Fruit fly (Drosophila melanogaster) whole organism, wandering third instar larva: ENCODE measurements around the gene CG32305.

Experiments
- Abd-B ChIP-seq: fragments of >200 bp; optimal IDR thresholded peaks from 2 replicates; lab custom pipeline; 2017; ENCODE audit warnings: missing biosample characterization, missing genetic modification characterization
- CG32264 ChIP-seq: fragments of 200-800 bp; sonication (Bioruptor generic); optimal IDR thresholded peaks from 2 replicates; lab custom pipeline; 2016; ENCODE audit warnings: missing biosample characterization, missing genetic modification characterization
- CG9705 ChIP-seq: fragments of 200-800 bp; sonication (Bioruptor generic); optimal IDR thresholded peaks from 2 replicates; lab custom pipeline; 2018; ENCODE audit warnings: missing biosample characterization, mild to moderate bottlenecking, missing genetic modification characterization
- CrebA ChIP-seq: fragments of 200-800 bp; sonication (Bioruptor generic); optimal IDR thresholded peaks from 2 replicates; lab custom pipeline; 2016; ENCODE audit warnings: missing biosample characterization, mild to moderate bottlenecking, missing genetic modification characterization, borderline replicate concordance
- Dfd ChIP-seq: fragments of >200 bp; optimal IDR thresholded peaks from 2 replicates; lab custom pipeline; 2017; ENCODE audit warnings: missing biosample characterization, missing genetic modification characterization
- Dif ChIP-seq: fragments of 200-275, 200-300 bp; sonication (Bioruptor generic); optimal IDR thresholded peaks from 2 replicates; lab custom pipeline; 2018; ENCODE audit warnings: missing biosample characterization, missing genetic modification characterization; ENCODE audit not compliant: partially characterized antibody
- GATAd ChIP-seq: sonication (Bioruptor generic); optimal IDR thresholded peaks from 2 replicates; lab custom pipeline; 2016; ENCODE audit warnings: missing biosample characterization, missing genetic modification characterization
- HLH106 ChIP-seq: fragments of 200-800 bp; optimal IDR thresholded peaks from 3 replicates; lab custom pipeline; 2019; ENCODE audit warnings: missing biosample characterization, mild to moderate bottlenecking, missing genetic modification characterization, moderate library complexity
- Hnf4 ChIP-seq: fragments of 200-800 bp; sonication (Bioruptor generic); optimal IDR thresholded peaks from 2 replicates; lab custom pipeline; 2016; ENCODE audit warnings: missing biosample characterization, mild to moderate bottlenecking, missing genetic modification characterization
- Hr78 ChIP-seq: fragments of >200 bp; optimal IDR thresholded peaks from 2 replicates; lab custom pipeline; 2017; ENCODE audit warnings: missing biosample characterization, missing genetic modification characterization
- Hr83 ChIP-seq: fragments of 200-300 bp; sonication (Bioruptor generic); optimal IDR thresholded peaks from 2 replicates; lab custom pipeline; 2016; ENCODE audit warnings: missing biosample characterization, mild to moderate bottlenecking, missing genetic modification characterization, moderate library complexity; ENCODE audit not compliant: poor library complexity, severe bottlenecking
- Jra ChIP-seq: sonication (Bioruptor generic); optimal IDR thresholded peaks from 2 replicates; lab custom pipeline; 2016; ENCODE audit warnings: missing biosample characterization, missing genetic modification characterization
- Mio ChIP-seq: sonication (Bioruptor generic); optimal IDR thresholded peaks from 2 replicates; lab custom pipeline; 2016; ENCODE audit warnings: missing biosample characterization, missing genetic modification characterization
- Myc ChIP-seq: fragments of >200 bp; optimal IDR thresholded peaks from 2 replicates; lab custom pipeline; 2017
- N ChIP-seq: fragments of >200 bp; optimal IDR thresholded peaks from 2 replicates; lab custom pipeline; 2018; ENCODE audit warnings: missing biosample characterization, missing external identifiers, missing genetic modification characterization
- OdsH ChIP-seq: fragments of 200-800 bp; sonication (Bioruptor generic); optimal IDR thresholded peaks from 2 replicates; lab custom pipeline; 2016; ENCODE audit warnings: missing biosample characterization, mild to moderate bottlenecking, missing genetic modification characterization
- Rel ChIP-seq, 2 experiments: fragments of 200-800 bp; sonication (Bioruptor generic) in 1 of 2; optimal IDR thresholded peaks; 2 replicates in 1 of 2; 3 replicates in 1 of 2; lab custom pipeline; 2016 to 2019; ENCODE audit warnings: mild to moderate bottlenecking in 2 of 2, missing biosample characterization in 2 of 2, missing genetic modification characterization in 2 of 2, moderate library complexity in 1 of 2
- Sp1 ChIP-seq: fragments of 200-800 bp; sonication (Bioruptor generic); optimal IDR thresholded peaks from 3 replicates; lab custom pipeline; 2019; ENCODE audit warnings: missing biosample characterization, mild to moderate bottlenecking, missing genetic modification characterization, moderate library complexity
- br ChIP-seq: fragments of 200-800 bp; sonication (Bioruptor generic); optimal IDR thresholded peaks from 2 replicates; lab custom pipeline; 2016; ENCODE audit warnings: missing biosample characterization, missing genetic modification characterization
- brk ChIP-seq: fragments of 200-800 bp; sonication (Bioruptor generic); optimal IDR thresholded peaks from 2 replicates; lab custom pipeline; 2016; ENCODE audit warnings: missing biosample characterization, mild to moderate bottlenecking, missing genetic modification characterization
- dl ChIP-seq, 2 experiments: fragments of 175-275, 200-275 bp in 1 of 2; fragments of 200-275 bp in 1 of 2; sonication (Bioruptor generic); optimal IDR thresholded peaks; lab custom pipeline; 2018; ENCODE audit warnings: mild to moderate bottlenecking in 2 of 2, missing biosample characterization in 2 of 2, missing genetic modification characterization in 2 of 2, moderate library complexity in 2 of 2; ENCODE audit not compliant: partially characterized antibody in 2 of 2, insufficient read depth in 1 of 2
- dmrt93B ChIP-seq: fragments of 200-800 bp; sonication (Bioruptor generic); optimal IDR thresholded peaks from 2 replicates; lab custom pipeline; 2018; ENCODE audit warnings: missing biosample characterization, mild to moderate bottlenecking, missing genetic modification characterization
- dsf ChIP-seq: sonication (Bioruptor generic); optimal IDR thresholded peaks from 2 replicates; lab custom pipeline; 2016; ENCODE audit warnings: missing biosample characterization, missing genetic modification characterization, borderline replicate concordance
- ey ChIP-seq: fragments of 200-800 bp; sonication (Bioruptor generic); optimal IDR thresholded peaks from 2 replicates; lab custom pipeline; 2016; ENCODE audit warnings: missing biosample characterization, missing genetic modification characterization
- foxo ChIP-seq, 2 experiments: fragments of 200-800 bp; sonication (Bioruptor generic); optimal IDR thresholded peaks; 2 replicates in 1 of 2; 3 replicates in 1 of 2; lab custom pipeline; 2016 to 2017; ENCODE audit warnings: missing biosample characterization in 2 of 2, missing genetic modification characterization in 2 of 2
- fru ChIP-seq: fragments of 200-800 bp; sonication (Bioruptor generic); optimal IDR thresholded peaks from 3 replicates; lab custom pipeline; 2016; ENCODE audit warnings: missing biosample characterization, mild to moderate bottlenecking, missing genetic modification characterization
- h ChIP-seq: fragments of 200-800 bp; sonication (Bioruptor generic); optimal IDR thresholded peaks from 3 replicates; lab custom pipeline; 2016; ENCODE audit warnings: missing biosample characterization, mild to moderate bottlenecking, missing genetic modification characterization
- jim ChIP-seq: fragments of 175-275, 200-325 bp; sonication (Bioruptor generic); optimal IDR thresholded peaks from 2 replicates; lab custom pipeline; 2016; ENCODE audit warnings: missing biosample characterization, mild to moderate bottlenecking, missing genetic modification characterization
- lola ChIP-seq: fragments of >200 bp; optimal IDR thresholded peaks from 2 replicates; lab custom pipeline; 2017; ENCODE audit warnings: missing biosample characterization, missing genetic modification characterization
- pan ChIP-seq: fragments of >200 bp; optimal IDR thresholded peaks from 2 replicates; lab custom pipeline; 2017
- psq ChIP-seq: fragments of 200-800 bp; sonication (Bioruptor generic); optimal IDR thresholded peaks from 3 replicates; lab custom pipeline; 2017; ENCODE audit warnings: missing biosample characterization, mild to moderate bottlenecking, missing genetic modification characterization, moderate library complexity
- rgr ChIP-seq: fragments of 200-800 bp; sonication (Bioruptor generic); optimal IDR thresholded peaks from 3 replicates; lab custom pipeline; 2016; ENCODE audit warnings: missing biosample characterization, mild to moderate bottlenecking, missing genetic modification characterization
- sage ChIP-seq: fragments of 200-800 bp; sonication (Bioruptor generic); optimal IDR thresholded peaks from 2 replicates; lab custom pipeline; 2016; ENCODE audit warnings: missing biosample characterization, mild to moderate bottlenecking, missing genetic modification characterization
- sv ChIP-seq: fragments of 200-800 bp; sonication (Bioruptor generic); optimal IDR thresholded peaks from 3 replicates; lab custom pipeline; 2016; ENCODE audit warnings: missing biosample characterization, missing genetic modification characterization
- tai ChIP-seq: sonication (Bioruptor generic); optimal IDR thresholded peaks from 2 replicates; lab custom pipeline; 2016; ENCODE audit warnings: missing biosample characterization, missing genetic modification characterization
- usp ChIP-seq: fragments of >200 bp; optimal IDR thresholded peaks from 2 replicates; lab custom pipeline; 2017; ENCODE audit warnings: missing biosample characterization, missing genetic modification characterization
- woc ChIP-seq: sonication (Bioruptor generic); optimal IDR thresholded peaks from 2 replicates; lab custom pipeline; 2016; ENCODE audit warnings: missing biosample characterization, mild to moderate bottlenecking, missing genetic modification characterization

Gene CG32305

dm6 chr3L:2257412-2257862 lies 9.0 kb downstream of the CG32305 start, which contains the start of the genes CG1275 and Elp5:
Gene CG1275, minus strand, starts transcription at chr3L:2257423.
Gene Elp5, plus strand, starts transcription at chr3L:2257456.
- TF ChIP-seq Hr78 (GFP tag; lab: Kevin White, UChicago) (no peak), woc (GFP tag; lab: Kevin White, UChicago) (peak; percentile 95), GATAd (GFP tag; lab: Kevin White, UChicago) (peak; percentile 95), OdsH (peak; percentile 97), psq (peak; percentile 95), br (GFP tag; lab: Kevin White, UChicago) (peak; percentile 99), lola (no peak), HLH106 (tag; lab: Kevin White, UChicago) (peak; percentile 99), Myc (lab: Kevin White, UChicago) (peak; percentile 31), sage (GFP tag; lab: Kevin White, UChicago) (peak; percentile 94), dl (GFP tag; optimal IDR thresholded peaks at IDR 0.05; lab: Kevin White, UChicago; ENCODE audit: insufficient read depth in 1 of 2, partially characterized antibody in 2 of 2) (no peak), Hnf4 (GFP tag; lab: Kevin White, UChicago) (peak; percentile 98), Sp1 (peak; percentile 98), Rel (GFP tag; optimal IDR thresholded peaks at IDR 0.05; lab: Kevin White, UChicago) (peak; percentile 95), Rel (tag; optimal IDR thresholded peaks at IDR 0.05; lab: Kevin White, UChicago) (peak; percentile 94), fru (GFP tag; lab: Kevin White, UChicago) (peak; percentile 97), ey (GFP tag; lab: Kevin White, UChicago) (peak; percentile 98), dsf (GFP tag; lab: Kevin White, UChicago) (no peak), sv (GFP tag; lab: Kevin White, UChicago) (peak; percentile 96), Jra (GFP tag; lab: Kevin White, UChicago) (peak; percentile 97), jim (peak; percentile 85), rgr (GFP tag; lab: Kevin White, UChicago) (peak; percentile 99), CG32264 (GFP tag; lab: Kevin White, UChicago) (peak; percentile 96), N (GFP tag; lab: Kevin White, UChicago) (no peak), CG9705 (GFP tag; lab: Kevin White, UChicago) (peak; percentile 97), foxo (GFP tag; optimal IDR thresholded peaks at IDR 0.05; lab: Kevin White, UChicago) (peak; percentile 91 to 98), h (peak; percentile 100), usp (GFP tag; lab: Kevin White, UChicago) (no peak), dmrt93B (GFP tag; lab: Kevin White, UChicago) (peak; percentile 95), pan (no peak), Hr83 (GFP tag; lab: Kevin White, UChicago) (peak; percentile 98), tai (GFP tag; lab: Kevin White, UChicago) (no peak), Mio (GFP tag; lab: Kevin White, UChicago) (peak; percentile 91)

dm6 chr3L:2261282-2261681 lies 12.8 kb downstream of the CG32305 start:
- no peak for TF ChIP-seq Jra (GFP tag; lab: Kevin White, UChicago)
- TF ChIP-seq Dfd (GFP tag; lab: Kevin White, UChicago), result no peak
- TF ChIP-seq Hr83 (GFP tag; lab: Kevin White, UChicago), result no peak
- no peak for TF ChIP-seq sage (GFP tag; lab: Kevin White, UChicago)
- TF ChIP-seq CrebA (GFP tag; lab: Kevin White, UChicago), result no peak
- no peak for TF ChIP-seq woc (GFP tag; lab: Kevin White, UChicago)

dm6 chr3L:2262515-2262944 lies 14.1 kb downstream of the CG32305 start, which contains the start of the genes oxt and CG13807:
Gene oxt, minus strand, starts transcription at chr3L:2262664.
Gene CG13807, plus strand, starts transcription at chr3L:2262919.
- peak; percentile 74 for TF ChIP-seq psq
- no peak for TF ChIP-seq tai (GFP tag; lab: Kevin White, UChicago)
- peak; percentile 86 for TF ChIP-seq Sp1
- TF ChIP-seq jim, result no peak
- TF ChIP-seq N (GFP tag; lab: Kevin White, UChicago), result no peak
- peak; percentile 92 for TF ChIP-seq HLH106 (tag; lab: Kevin White, UChicago)
- no peak for TF ChIP-seq Hr78 (GFP tag; lab: Kevin White, UChicago)
- TF ChIP-seq lola, result no peak
- peak; percentile 69 for TF ChIP-seq fru (GFP tag; lab: Kevin White, UChicago)
- no peak for TF ChIP-seq Hnf4 (GFP tag; lab: Kevin White, UChicago)
- peak; percentile 59 for TF ChIP-seq woc (GFP tag; lab: Kevin White, UChicago)
- no peak for TF ChIP-seq Rel (GFP tag; optimal IDR thresholded peaks at IDR 0.05; lab: Kevin White, UChicago)
- peak; percentile 82 for TF ChIP-seq Rel (tag; optimal IDR thresholded peaks at IDR 0.05; lab: Kevin White, UChicago)
- peak; percentile 79 for TF ChIP-seq CG9705 (GFP tag; lab: Kevin White, UChicago)
- no peak for TF ChIP-seq Dfd (GFP tag; lab: Kevin White, UChicago)
- TF ChIP-seq h, result peak; percentile 96
- peak; percentile 80 for TF ChIP-seq sv (GFP tag; lab: Kevin White, UChicago)
- TF ChIP-seq usp (GFP tag; lab: Kevin White, UChicago), result no peak
- TF ChIP-seq Mio (GFP tag; lab: Kevin White, UChicago), result no peak
- no peak for TF ChIP-seq brk (GFP tag; lab: Kevin White, UChicago)
- TF ChIP-seq Jra (GFP tag; lab: Kevin White, UChicago), result no peak
- TF ChIP-seq dmrt93B (GFP tag; lab: Kevin White, UChicago), result peak; percentile 76
- TF ChIP-seq CrebA (GFP tag; lab: Kevin White, UChicago), result no peak
- TF ChIP-seq Hr83 (GFP tag; lab: Kevin White, UChicago), result peak; percentile 69
- TF ChIP-seq Abd-B, result no peak
- TF ChIP-seq Dif (GFP tag; lab: Kevin White, UChicago), result no peak
- no peak for TF ChIP-seq dsf (GFP tag; lab: Kevin White, UChicago)
- TF ChIP-seq dl (GFP tag; optimal IDR thresholded peaks at IDR 0.05; lab: Kevin White, UChicago; ENCODE audit: insufficient read depth in 1 of 2, partially characterized antibody in 2 of 2), result no peak
- peak in 1 of 2 experiments; percentile 86 for TF ChIP-seq foxo (GFP tag; optimal IDR thresholded peaks at IDR 0.05; lab: Kevin White, UChicago)
- no peak for TF ChIP-seq pan
- peak; percentile 94 for TF ChIP-seq rgr (GFP tag; lab: Kevin White, UChicago)
- peak; percentile 64 for TF ChIP-seq ey (GFP tag; lab: Kevin White, UChicago)
- TF ChIP-seq sage (GFP tag; lab: Kevin White, UChicago), result no peak
- peak; percentile 76 for TF ChIP-seq br (GFP tag; lab: Kevin White, UChicago)
- peak; percentile 82 for TF ChIP-seq OdsH
- TF ChIP-seq GATAd (GFP tag; lab: Kevin White, UChicago), result peak; percentile 32
- no peak for TF ChIP-seq CG32264 (GFP tag; lab: Kevin White, UChicago)
